Fruit fly (Drosophila melanogaster) S2 (cell line): Measurements from ENCODE around the gene alpha4GT2.

ENCODE experiments used
- CG8478 ChIP-seq: fragments of >200 bp; optimal IDR thresholded peaks from 2 replicates; lab custom pipeline; 2018
- CTCF ChIP-seq, 2 experiments: fragments of >200 bp; optimal IDR thresholded peaks; 2 replicates each; lab custom pipeline; 2018

DNA sequence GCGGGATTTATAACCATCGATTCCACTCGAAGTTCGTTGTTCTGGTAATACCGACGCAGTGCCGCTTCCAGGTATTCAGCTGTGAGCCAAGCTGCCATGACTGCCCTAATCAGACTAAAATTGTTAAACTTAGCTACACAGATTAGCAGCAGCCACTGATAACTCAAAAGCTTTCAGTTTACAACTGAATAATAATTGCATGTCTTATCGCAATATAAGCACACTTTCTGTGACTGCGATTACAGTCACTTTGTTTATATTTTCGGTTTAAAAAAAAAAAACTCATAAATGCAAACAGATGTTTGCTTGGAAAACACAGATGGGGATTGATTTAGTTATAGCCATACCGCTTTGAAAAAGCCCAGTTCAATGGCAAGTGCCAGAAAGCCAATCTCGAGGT lies 42.7 kb upstream of the alpha4GT2 start, which contains the start of gene CG31380:
- no peak for TF ChIP-seq CTCF (optimal IDR thresholded peaks at IDR 0.05; lab: Kevin White, UChicago)
- TF ChIP-seq CG8478 (lab: Kevin White, UChicago): no peak
